Fruit fly (Drosophila melanogaster): Measurements from ENCODE around the gene Toll-6.

dm6 chr3L:15303630-15304029 is 32.9 kb upstream of the Toll-6 start:
- TF ChIP-seq CTCF (optimal IDR thresholded peaks at IDR 0.05) (no peak), CG8478 (optimal IDR thresholded peaks at IDR 0.05) (no peak)
